Worm (Caenorhabditis elegans): ENCODE measurements around the gene clec-45.

clec-45 gene

ce11 chrV:7618114-7618513 is 19.8 kb upstream of the clec-45 start, which contains the start of gene C50E3.15:
C50E3.15 (plus strand) TSS chrV:7618414.
- TF ChIP-seq egl-27 (tag; optimal IDR thresholded peaks at IDR 0.05) = no peak
- TF ChIP-seq nhr-102 (tag; optimal IDR thresholded peaks at IDR 0.05) = no peak
- peak in 1 of 2 experiments; percentile 78 for TF ChIP-seq unc-62 (GFP tag; optimal IDR thresholded peaks at IDR 0.05 in 1 of 2)
- no peak for TF ChIP-seq unc-62 (tag; optimal IDR thresholded peaks at IDR 0.05)
- no peak for TF ChIP-seq duxl-1 (tag; optimal IDR thresholded peaks at IDR 0.05; ENCODE audit: poor library complexity)
- no peak for TF ChIP-seq ceh-82 (tag; optimal IDR thresholded peaks at IDR 0.05)
- TF ChIP-seq nhr-111 (GFP tag; optimal IDR thresholded peaks at IDR 0.05) = no peak
- TF ChIP-seq nhr-48 (tag; optimal IDR thresholded peaks at IDR 0.05) = no peak

- TF ChIP-seq mxl-3 (GFP tag; optimal IDR thresholded peaks at IDR 0.05) (no peak), nhr-25 (tag; optimal IDR thresholded peaks at IDR 0.05; ENCODE audit: borderline replicate concordance, insufficient read depth) (no peak), R02D3.7 (tag; optimal IDR thresholded peaks at IDR 0.05) (no peak)
Observed at ce11 chrV:7622011-7622465, 15.9 kb upstream of the clec-45 start, which contains the start of gene C50E3.12. C50E3.12 (minus strand) TSS chrV:7622061.

ce11 chrV:7624152-7624551 is 13.7 kb upstream of the clec-45 start, which contains the start of gene C50E3.13:
C50E3.13 (minus strand) TSS chrV:7624252.
- no peak for TF ChIP-seq egl-43 (GFP tag; IDR thresholded peaks at IDR 0.05)
- TF ChIP-seq lin-15B (tag; optimal IDR thresholded peaks at IDR 0.05) = no peak
- TF ChIP-seq daf-12 (tag; optimal IDR thresholded peaks at IDR 0.05) = no peak
- no peak for TF ChIP-seq lin-38 (GFP tag; IDR thresholded peaks at IDR 0.05)
- no peak for TF ChIP-seq daf-16 (GFP tag; optimal IDR thresholded peaks at IDR 0.05)
- no peak for TF ChIP-seq daf-16 (tag; optimal IDR thresholded peaks at IDR 0.05)
- TF ChIP-seq nhr-25 (tag; optimal IDR thresholded peaks at IDR 0.05; ENCODE audit: borderline replicate concordance, insufficient read depth) = no peak
- TF ChIP-seq pqm-1 (tag; optimal IDR thresholded peaks at IDR 0.05) = no peak

ce11 chrV:7624652-7625051 is 13.2 kb upstream of the clec-45 start, which contains the start of gene grsp-4:
grsp-4 (plus strand) TSS chrV:7624952.
- TF ChIP-seq attf-4 (tag; optimal IDR thresholded peaks at IDR 0.05) (no peak), aha-1 (tag) (peak; percentile 6), nhr-6 (tag; optimal IDR thresholded peaks at IDR 0.05) (no peak), nhr-76 (tag; optimal IDR thresholded peaks at IDR 0.05) (no peak), nhr-48 (tag; optimal IDR thresholded peaks at IDR 0.05) (no peak), jun-1 (tag; optimal IDR thresholded peaks at IDR 0.05) (no peak), mdl-1 (tag; optimal IDR thresholded peaks at IDR 0.05) (no peak)

- TF ChIP-seq zag-1 (tag; optimal IDR thresholded peaks at IDR 0.05) = no peak
- no peak for TF ChIP-seq tag-97 (GFP tag; IDR thresholded peaks at IDR 0.05)
- TF ChIP-seq rbr-2 (tag; optimal IDR thresholded peaks at IDR 0.05) = no peak
Observed at ce11 chrV:7626550-7626949, 11.4 kb upstream of the clec-45 start, which contains the start of gene F07C4.6. F07C4.6 (plus strand) TSS chrV:7626850.

ce11 chrV:7629504-7629903 is 8.4 kb upstream of the clec-45 start, which contains the start of gene srd-30:
srd-30 (plus strand) TSS chrV:7629804.
- TF ChIP-seq F44E2.7 (GFP tag; IDR thresholded peaks at IDR 0.05) (no peak), mdt-29 (GFP tag; IDR thresholded peaks at IDR 0.05) (no peak), F10B5.3 (tag; optimal IDR thresholded peaks at IDR 0.05) (no peak), F26F4.8 (GFP tag; conservative IDR thresholded peaks at IDR 0.05) (no peak), madf-5 (GFP tag; IDR thresholded peaks at IDR 0.05) (no peak), nhr-11 (tag; optimal IDR thresholded peaks at IDR 0.05) (no peak), ceh-82 (tag; optimal IDR thresholded peaks at IDR 0.05) (no peak), nhr-6 (tag; optimal IDR thresholded peaks at IDR 0.05) (no peak), vab-7 (GFP tag; IDR thresholded peaks at IDR 0.05) (no peak), T26A8.4 (GFP tag; IDR thresholded peaks at IDR 0.05) (no peak), ceh-62 (tag; optimal IDR thresholded peaks at IDR 0.05) (no peak), hlh-11 (tag; optimal IDR thresholded peaks at IDR 0.05) (no peak)
